Worm (Caenorhabditis elegans): Measurements from ENCODE around the gene W07G1.7.
A peak's percentile ranks its signal among the peaks of the same experiment; 100 is the strongest.

Gene W07G1.7

DNA sequence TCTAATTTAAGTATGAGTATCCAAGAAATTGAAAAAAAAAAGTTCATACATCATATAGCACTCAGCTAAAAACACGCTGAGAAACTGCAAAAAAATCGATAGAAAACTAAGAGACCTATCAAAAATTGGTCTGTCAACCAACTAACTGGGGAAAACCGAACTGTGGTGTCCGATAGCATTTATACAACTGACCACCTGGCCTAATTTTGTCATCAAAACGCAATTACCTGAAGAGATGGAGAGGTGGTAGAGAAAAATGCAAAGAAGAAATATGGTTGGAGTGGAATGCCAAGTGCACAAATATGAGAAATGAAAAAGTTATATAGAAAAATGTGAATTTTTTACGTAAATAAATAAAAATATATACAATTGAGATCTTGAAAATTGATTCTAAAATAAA is 7.4 kb upstream of the W07G1.7 start, which contains the start of gene Y39G8B.1 (continued):
- TF ChIP-seq ZK337.2 (GFP tag; IDR thresholded peaks at IDR 0.05) = no peak
- no peak for TF ChIP-seq lim-7 (GFP tag; IDR thresholded peaks at IDR 0.05)
- no peak for TF ChIP-seq nhr-10 (tag; optimal IDR thresholded peaks at IDR 0.05)
- peak in 1 of 2 experiments; percentile 29 for TF ChIP-seq mdl-1 (tag; optimal IDR thresholded peaks at IDR 0.05)
- no peak for TF ChIP-seq T26A8.4 (GFP tag; IDR thresholded peaks at IDR 0.05)
- TF ChIP-seq nhr-28 (tag; optimal IDR thresholded peaks at IDR 0.05) = peak; percentile 51
- TF ChIP-seq daf-16 (GFP tag; optimal IDR thresholded peaks at IDR 0.05) = no peak
- TF ChIP-seq daf-16 (tag; optimal IDR thresholded peaks at IDR 0.05) = peak; percentile 41
- TF ChIP-seq unc-39 (tag; optimal IDR thresholded peaks at IDR 0.05) = no peak
- no peak for TF ChIP-seq skn-1 (tag; optimal IDR thresholded peaks at IDR 0.05)
- TF ChIP-seq nhr-48 (tag; optimal IDR thresholded peaks at IDR 0.05) = no peak
- TF ChIP-seq dve-1 (tag; optimal IDR thresholded peaks at IDR 0.05; ENCODE audit: insufficient read depth) = peak; percentile 60
- TF ChIP-seq mep-1 (tag; optimal IDR thresholded peaks at IDR 0.05) = peak; percentile 32
- no peak for TF ChIP-seq fos-1 (tag; optimal IDR thresholded peaks at IDR 0.05)
- no peak for TF ChIP-seq ztf-7 (tag; optimal IDR thresholded peaks at IDR 0.05)
- TF ChIP-seq lsy-2 (tag; optimal IDR thresholded peaks at IDR 0.05) = peak in 1 of 2 experiments; percentile 40
- no peak for TF ChIP-seq lin-29 (GFP tag; IDR thresholded peaks at IDR 0.05)
- TF ChIP-seq ceh-28 (tag; optimal IDR thresholded peaks at IDR 0.05) = no peak
- no peak for TF ChIP-seq lin-13 (GFP tag; optimal IDR thresholded peaks at IDR 0.05)
- TF ChIP-seq Y105C5A.15 (GFP tag; IDR thresholded peaks at IDR 0.05) = no peak
- TF ChIP-seq hlh-30 (tag; optimal IDR thresholded peaks at IDR 0.05; ENCODE audit: insufficient read depth) = peak; percentile 15
- TF ChIP-seq aha-1 (tag) = no peak
- no peak for TF ChIP-seq aly-2 (tag; optimal IDR thresholded peaks at IDR 0.05)
- TF ChIP-seq dmd-6 (GFP tag; IDR thresholded peaks at IDR 0.05) = 0 out of 2 replicates have a peak, but pooled peaks have one; percentile 19
- no peak for TF ChIP-seq snpc-1.2 (GFP tag; IDR thresholded peaks at IDR 0.05)
- TF ChIP-seq duxl-1 (tag; optimal IDR thresholded peaks at IDR 0.05; ENCODE audit: poor library complexity) = no peak
- TF ChIP-seq attf-4 (tag; optimal IDR thresholded peaks at IDR 0.05) = no peak
- no peak for TF ChIP-seq dmd-9 (GFP tag; IDR thresholded peaks at IDR 0.05)
- no peak for TF ChIP-seq unc-130 (GFP tag; optimal IDR thresholded peaks at IDR 0.05)
- TF ChIP-seq arid-1 (GFP tag; conservative IDR thresholded peaks at IDR 0.05) = no peak
- TF ChIP-seq R02D3.7 (tag; optimal IDR thresholded peaks at IDR 0.05) = no peak
- no peak for TF ChIP-seq nhr-41 (GFP tag; IDR thresholded peaks at IDR 0.05)
- TF ChIP-seq daf-8 (GFP tag; IDR thresholded peaks at IDR 0.05) = no peak
- no peak for TF ChIP-seq ama-1 (optimal IDR thresholded peaks at IDR 0.05)
- no peak for TF ChIP-seq snpc-4 (tag; optimal IDR thresholded peaks at IDR 0.05)
- TF ChIP-seq zip-2 (tag; optimal IDR thresholded peaks at IDR 0.05) = no peak
- TF ChIP-seq tag-97 (GFP tag; IDR thresholded peaks at IDR 0.05) = no peak
- no peak for TF ChIP-seq tra-1 (GFP tag; IDR thresholded peaks at IDR 0.05)
- TF ChIP-seq nhr-111 (GFP tag; optimal IDR thresholded peaks at IDR 0.05) = no peak
- peak in 1 of 2 experiments; percentile 79 for TF ChIP-seq unc-62 (GFP tag; optimal IDR thresholded peaks at IDR 0.05 in 1 of 2)
- no peak for TF ChIP-seq unc-62 (tag; optimal IDR thresholded peaks at IDR 0.05)
- peak; percentile 27 for TF ChIP-seq hlh-11 (tag; optimal IDR thresholded peaks at IDR 0.05)
- no peak for TF ChIP-seq sdz-12 (GFP tag; optimal IDR thresholded peaks at IDR 0.05)
- no peak for TF ChIP-seq hmg-1.1 (GFP tag; IDR thresholded peaks at IDR 0.05)
- TF ChIP-seq zfp-2 (tag; optimal IDR thresholded peaks at IDR 0.05) = no peak
- TF ChIP-seq ceh-20 (GFP tag; IDR thresholded peaks at IDR 0.05) = no peak
- no peak for TF ChIP-seq jun-1 (tag; optimal IDR thresholded peaks at IDR 0.05)
- TF ChIP-seq spr-1 (tag; optimal IDR thresholded peaks at IDR 0.05) = no peak
- TF ChIP-seq D1046.2 (GFP tag; IDR thresholded peaks at IDR 0.05) = no peak
- TF ChIP-seq ztf-11 (tag; optimal IDR thresholded peaks at IDR 0.05) = no peak
- no peak for TF ChIP-seq dmd-8 (GFP tag; IDR thresholded peaks at IDR 0.05)
- TF ChIP-seq spr-3 (GFP tag; optimal IDR thresholded peaks at IDR 0.05) = no peak
- no peak for TF ChIP-seq mdt-29 (GFP tag; IDR thresholded peaks at IDR 0.05)
- TF ChIP-seq saeg-2 (GFP tag; IDR thresholded peaks at IDR 0.05) = no peak

Data from whole organism, L4 larva.